Worm (Caenorhabditis elegans) whole organism, L3 larva: ENCODE data around the gene T02D1.8.

ENCODE experiments used
- ceh-16 ChIP-seq: sonication (generic microtip); optimal IDR thresholded peaks from 2 replicates; lab custom pipeline; 2017; ENCODE audit warnings: missing biosample characterization, missing genetic modification characterization
- ceh-82 ChIP-seq: fragments of 150-350 bp; optimal IDR thresholded peaks from 2 replicates; lab custom pipeline; 2014; ENCODE audit warnings: missing biosample characterization, missing genetic modification characterization
- ceh-9 ChIP-seq: sonication (generic microtip); optimal IDR thresholded peaks from 2 replicates; lab custom pipeline; 2018; ENCODE audit warnings: missing biosample characterization, missing genetic modification characterization
- daf-12 ChIP-seq: fragments of 150-350 bp; optimal IDR thresholded peaks from 2 replicates; lab custom pipeline; 2014; ENCODE audit warnings: missing biosample characterization, missing genetic modification reagents, missing genetic modification characterization
- egl-27 ChIP-seq: sonication (generic microtip); optimal IDR thresholded peaks from 4 replicates; lab custom pipeline; 2017; ENCODE audit warnings: missing biosample characterization, missing genetic modification reagents, missing genetic modification characterization
- egl-5 ChIP-seq: fragments of 150-350 bp; optimal IDR thresholded peaks from 2 replicates; lab custom pipeline; 2017; ENCODE audit warnings: missing biosample characterization, missing genetic modification reagents, missing genetic modification characterization, inconsistent platforms
- elt-1 ChIP-seq: fragments of 150-350 bp; optimal IDR thresholded peaks from 2 replicates; lab custom pipeline; 2014; ENCODE audit warnings: missing biosample characterization, missing genetic modification characterization
- elt-2 ChIP-seq: sonication (generic microtip); optimal IDR thresholded peaks from 2 replicates; lab custom pipeline; 2016; ENCODE audit warnings: missing genetic modification reagents, mild to moderate bottlenecking, missing genetic modification characterization, missing compliant biosample characterization
- elt-3 ChIP-seq, 3 experiments: fragments of 150-350 bp in 1 of 3; sonication (generic microtip) in 2 of 3; optimal IDR thresholded peaks; 2 replicates in 2 of 3; 4 replicates in 1 of 3; lab custom pipeline; 2014 to 2017; ENCODE audit warnings: missing biosample characterization in 3 of 3, missing genetic modification characterization in 3 of 3
- eor-1 ChIP-seq, 2 experiments: fragments of 150-350 bp; optimal IDR thresholded peaks; 2 replicates each; lab custom pipeline; 2014 to 2018; ENCODE audit warnings: missing biosample characterization in 2 of 2, missing genetic modification characterization in 2 of 2
- fkh-2 ChIP-seq: fragments of 150-350 bp; optimal IDR thresholded peaks from 2 replicates; lab custom pipeline; 2014; ENCODE audit warnings: missing biosample characterization, missing genetic modification reagents, missing genetic modification characterization
- fos-1 ChIP-seq: fragments of 150-350 bp; optimal IDR thresholded peaks from 2 replicates; lab custom pipeline; 2014; ENCODE audit warnings: missing biosample characterization, missing genetic modification characterization
- hmg-11 ChIP-seq: sonication (generic microtip); optimal IDR thresholded peaks from 2 replicates; lab custom pipeline; 2016; ENCODE audit warnings: missing genetic modification characterization, missing compliant biosample characterization
- jun-1 ChIP-seq: fragments of 150-350 bp; optimal IDR thresholded peaks from 2 replicates; lab custom pipeline; 2014; ENCODE audit warnings: missing biosample characterization, missing genetic modification reagents, missing genetic modification characterization
- lin-15B ChIP-seq: fragments of 150-350 bp; optimal IDR thresholded peaks from 2 replicates; lab custom pipeline; 2014; ENCODE audit warnings: missing biosample characterization, missing genetic modification characterization
- lin-39 ChIP-seq: fragments of 150-350 bp; optimal IDR thresholded peaks from 2 replicates; lab custom pipeline; 2018; ENCODE audit warnings: missing biosample characterization, missing genetic modification reagents, missing genetic modification characterization
- mdl-1 ChIP-seq: fragments of 150-350 bp; optimal IDR thresholded peaks from 2 replicates; lab custom pipeline; 2014; ENCODE audit warnings: missing biosample characterization, missing genetic modification characterization
- nfya-1 ChIP-seq: sonication (generic microtip); optimal IDR thresholded peaks from 2 replicates; lab custom pipeline; 2017; ENCODE audit warnings: missing genetic modification characterization, mild to moderate bottlenecking, missing compliant biosample characterization, antibody characterized with exemption, moderate library complexity; ENCODE audit not compliant: insufficient read depth
- nhr-11 ChIP-seq: fragments of 150-350 bp; optimal IDR thresholded peaks from 2 replicates; lab custom pipeline; 2014; ENCODE audit warnings: missing biosample characterization, missing genetic modification characterization
- nhr-12 ChIP-seq: fragments of 150-350 bp; optimal IDR thresholded peaks from 2 replicates; lab custom pipeline; 2014; ENCODE audit warnings: missing biosample characterization, missing genetic modification characterization
- nhr-25 ChIP-seq: sonication (generic microtip); optimal IDR thresholded peaks from 2 replicates; lab custom pipeline; 2017; ENCODE audit warnings: missing biosample characterization, missing genetic modification characterization
- nhr-28 ChIP-seq: fragments of 150-350 bp; optimal IDR thresholded peaks from 2 replicates; lab custom pipeline; 2014; ENCODE audit warnings: missing biosample characterization, missing genetic modification characterization
- nhr-43 ChIP-seq: sonication (generic microtip); optimal IDR thresholded peaks from 2 replicates; lab custom pipeline; 2016; ENCODE audit warnings: mild to moderate bottlenecking, missing genetic modification characterization, missing compliant biosample characterization; ENCODE audit not compliant: poor library complexity, severe bottlenecking
- pha-4 ChIP-seq: fragments of 150-350 bp; optimal IDR thresholded peaks from 2 replicates; lab custom pipeline; 2014; ENCODE audit warnings: missing biosample characterization, missing genetic modification reagents, missing genetic modification characterization
- pqm-1 ChIP-seq: fragments of 150-350 bp; optimal IDR thresholded peaks from 2 replicates; lab custom pipeline; 2017; ENCODE audit warnings: missing biosample characterization, missing genetic modification characterization, inconsistent platforms
- skn-1 ChIP-seq: fragments of 150-350 bp; optimal IDR thresholded peaks from 2 replicates; lab custom pipeline; 2014; ENCODE audit warnings: missing biosample characterization, missing genetic modification characterization
- snpc-4 ChIP-seq: fragments of 150-350 bp; optimal IDR thresholded peaks from 2 replicates; lab custom pipeline; 2014; ENCODE audit warnings: missing biosample characterization, missing genetic modification characterization
- tbx-2 ChIP-seq: sonication (generic microtip); optimal IDR thresholded peaks from 2 replicates; lab custom pipeline; 2016; ENCODE audit warnings: mild to moderate bottlenecking, missing genetic modification characterization, missing compliant biosample characterization
- unc-62 ChIP-seq: fragments of 150-350 bp; sonication (generic microtip); optimal IDR thresholded peaks from 4 replicates; lab custom pipeline; 2014; ENCODE audit warnings: missing biosample characterization, missing genetic modification reagents, missing genetic modification characterization
- zag-1 ChIP-seq: fragments of 150-350 bp; optimal IDR thresholded peaks from 2 replicates; lab custom pipeline; 2014; ENCODE audit warnings: missing biosample characterization, missing genetic modification characterization
- ztf-11 ChIP-seq: fragments of 150-350 bp; optimal IDR thresholded peaks from 2 replicates; lab custom pipeline; 2014; ENCODE audit warnings: missing biosample characterization, missing genetic modification characterization
- ztf-4 ChIP-seq: fragments of 150-350 bp; optimal IDR thresholded peaks from 2 replicates; lab custom pipeline; 2014; ENCODE audit warnings: missing biosample characterization, missing genetic modification characterization

T02D1.8 gene

DNA sequence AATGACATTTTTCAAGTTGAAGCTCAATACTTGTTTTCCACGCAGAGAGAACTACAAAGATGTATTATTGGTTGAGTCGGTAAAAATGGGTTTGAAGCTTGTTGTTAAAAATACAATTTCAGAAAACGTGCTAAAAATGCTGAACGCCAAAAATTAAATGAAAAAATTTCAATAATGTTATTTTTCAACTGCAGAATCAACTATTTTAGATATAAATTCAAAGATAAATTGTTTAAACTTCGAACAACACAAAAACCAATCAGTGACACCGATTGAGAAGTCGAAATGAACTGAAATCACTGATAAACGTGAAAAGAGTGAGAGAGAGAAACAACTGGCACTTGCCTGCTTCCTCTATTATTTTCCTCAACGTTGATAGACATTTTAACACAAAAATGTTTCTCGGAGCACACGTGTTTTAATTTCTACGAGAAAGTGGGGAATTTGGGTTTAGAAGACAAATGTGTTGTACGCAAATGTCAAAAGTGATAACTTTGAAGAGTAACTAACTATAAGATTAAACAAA, at the start of gene T02D1.8:
Gene T02D1.8, minus strand, starts transcription at position 51 of the 526 bp plus-strand sequence.
- TF ChIP-seq elt-2 (tag; lab: Kevin White, UChicago) = peak; percentile 67
- TF ChIP-seq unc-62 = no peak

DNA sequence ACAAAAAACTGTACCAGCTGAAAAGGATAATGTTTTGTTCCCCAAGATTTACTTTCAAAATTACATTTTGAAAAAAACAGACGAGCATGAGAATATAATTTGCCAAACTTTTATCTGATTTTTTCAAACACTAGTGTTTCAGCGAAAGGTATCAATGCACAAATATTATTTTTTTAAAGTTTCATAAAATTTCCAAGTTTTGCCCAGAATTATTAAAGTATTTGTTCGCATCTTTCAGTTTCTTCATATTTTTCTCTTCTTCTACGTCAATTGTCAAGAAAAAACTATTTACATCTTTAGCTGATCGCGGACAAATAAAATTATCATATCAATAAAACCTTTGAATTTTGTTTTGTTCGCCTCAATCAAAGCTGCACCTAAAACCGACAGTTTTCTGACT, 49.7 kb upstream of the T02D1.8 start, which contains the start of gene C06A12.8:
Gene C06A12.8, plus strand, starts transcription at position 301 of the 400 bp plus-strand sequence.
- TF ChIP-seq nhr-11 (tag; lab: Kevin White, UChicago) (no peak), elt-3 (tag; optimal IDR thresholded peaks at IDR 0.05; lab: Kevin White, UChicago) (no peak)

DNA sequence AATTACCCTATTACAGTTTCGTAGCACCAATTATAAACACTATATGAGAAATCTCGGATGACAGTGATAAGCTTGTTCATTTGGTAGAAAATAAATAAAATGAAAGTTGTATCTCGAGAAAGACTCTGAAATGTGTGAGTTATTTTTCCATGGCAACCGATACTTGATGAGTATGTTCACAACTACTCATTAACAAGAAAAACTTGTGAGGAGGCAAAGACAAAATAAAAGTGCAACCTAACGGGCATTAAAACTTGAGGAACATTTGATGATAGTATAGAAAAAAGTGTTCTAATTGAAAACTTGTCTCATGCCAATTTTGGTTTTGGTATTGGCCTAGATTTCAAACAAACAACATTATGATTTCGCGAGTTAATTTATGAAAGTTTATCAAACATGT, 49.3 kb upstream of the T02D1.8 start, which contains the start of gene gcy-27:
Gene gcy-27, minus strand, starts transcription at position 101 of the 400 bp plus-strand sequence.
- TF ChIP-seq ztf-4 = no peak
- no peak for TF ChIP-seq ceh-9 (tag; lab: Kevin White, UChicago)
- no peak for TF ChIP-seq elt-1 (tag; lab: Kevin White, UChicago)
- TF ChIP-seq lin-15B = no peak
- TF ChIP-seq tbx-2 (tag; lab: Kevin White, UChicago) = no peak
- TF ChIP-seq nhr-28 (tag; lab: Kevin White, UChicago) = no peak
- TF ChIP-seq nhr-43 (tag; lab: Kevin White, UChicago) = no peak
- no peak for TF ChIP-seq zag-1 (tag; lab: Kevin White, UChicago)
- no peak for TF ChIP-seq nhr-12 (tag; lab: Kevin White, UChicago)
- no peak for TF ChIP-seq ceh-16 (tag; lab: Kevin White, UChicago)
- no peak for TF ChIP-seq lin-39
- no peak for TF ChIP-seq jun-1 (tag; lab: Kevin White, UChicago)
- TF ChIP-seq snpc-4 = no peak
- TF ChIP-seq ztf-11 = no peak
- no peak for TF ChIP-seq hmg-11 (tag; lab: Kevin White, UChicago)
- TF ChIP-seq nfya-1 (tag; lab: Kevin White, UChicago) = no peak

DNA sequence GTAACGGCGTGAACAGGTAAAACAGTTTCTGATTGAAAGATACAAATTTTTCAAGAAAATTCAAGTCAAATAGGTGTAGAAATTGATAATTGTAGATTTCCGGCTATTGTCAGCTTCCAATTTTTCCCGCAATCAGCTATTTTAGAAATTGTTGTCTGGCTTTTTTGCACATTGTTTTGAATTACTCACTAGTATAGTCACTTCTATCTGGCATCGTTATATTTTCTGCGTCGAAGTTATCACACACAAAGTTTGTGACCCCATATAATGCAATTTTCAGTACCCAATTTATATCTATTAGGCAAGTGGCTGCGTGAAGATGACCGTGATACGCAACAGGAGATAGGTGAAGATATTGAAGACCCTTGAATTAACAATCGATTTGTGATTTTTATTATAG, 47.9 kb upstream of the T02D1.8 start:
- TF ChIP-seq nhr-25 (no peak), nhr-11 (tag; lab: Kevin White, UChicago) (no peak), nhr-28 (tag; lab: Kevin White, UChicago) (no peak), mdl-1 (tag; lab: Kevin White, UChicago) (no peak), eor-1 (tag; optimal IDR thresholded peaks at IDR 0.05; lab: Kevin White, UChicago) (no peak), egl-27 (tag; lab: Kevin White, UChicago) (no peak), snpc-4 (no peak), skn-1 (tag; lab: Kevin White, UChicago) (no peak), nhr-43 (tag; lab: Kevin White, UChicago) (no peak), fkh-2 (no peak), fos-1 (tag; lab: Kevin White, UChicago) (no peak), ceh-82 (tag; lab: Kevin White, UChicago) (no peak), nhr-12 (tag; lab: Kevin White, UChicago) (no peak), daf-12 (no peak), ceh-16 (tag; lab: Kevin White, UChicago) (no peak), unc-62 (no peak), elt-2 (tag; lab: Kevin White, UChicago) (no peak), elt-3 (tag; optimal IDR thresholded peaks at IDR 0.05; lab: Kevin White, UChicago) (no peak), egl-5 (no peak), pha-4 (tag; lab: Kevin White, UChicago) (no peak)

DNA sequence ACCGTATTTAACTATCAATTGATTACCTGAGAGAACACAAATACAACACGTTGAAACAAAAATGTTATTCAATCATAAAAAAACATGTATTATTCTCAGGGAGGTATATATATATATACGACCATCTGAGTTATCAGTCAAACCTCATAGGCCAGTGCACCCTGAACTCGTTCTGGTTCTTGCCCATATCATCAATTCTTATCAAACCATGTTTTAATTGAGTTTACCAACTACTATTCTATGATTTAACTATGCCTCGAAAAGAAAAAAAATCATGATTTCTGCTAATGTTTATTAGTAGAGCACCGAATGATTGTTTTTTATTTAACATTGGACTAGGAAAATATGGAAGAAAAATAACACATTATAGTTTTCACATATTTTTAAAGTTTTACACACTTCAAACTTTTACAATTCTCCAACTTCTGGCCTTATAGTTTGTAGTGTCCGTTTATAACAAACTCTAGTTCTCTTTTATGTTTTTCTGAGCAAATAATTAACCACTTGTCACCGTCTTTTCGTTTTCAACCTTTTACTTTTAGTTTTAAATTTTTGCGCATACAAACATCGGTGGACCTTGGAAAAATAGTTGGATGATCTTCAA, 45.0 kb upstream of the T02D1.8 start:
- TF ChIP-seq pqm-1 (tag; lab: Kevin White, UChicago) (peak; percentile 41), pha-4 (tag; lab: Kevin White, UChicago) (peak; percentile 5), elt-2 (tag; lab: Kevin White, UChicago) (peak; percentile 55), unc-62 (no peak), mdl-1 (tag; lab: Kevin White, UChicago) (no peak)
